Worm (Caenorhabditis elegans) whole organism, midembryonic: ENCODE data around the gene mom-1.

Experiments
- T22C8.4 ChIP-seq: fragments of 200-800 bp; sonication (Bioruptor generic); IDR thresholded peaks from 2 replicates; pipeline ENCODE4 v1.3.6; 2022; ENCODE audit warnings: missing genetic modification characterization, missing compliant biosample characterization
- cog-1 ChIP-seq: sonication (generic microtip); optimal IDR thresholded peaks from 2 replicates; lab custom pipeline; 2016; ENCODE audit warnings: missing genetic modification characterization, missing compliant biosample characterization
- flt-1 ChIP-seq: fragments of 200-800 bp; sonication (Bioruptor generic); IDR thresholded peaks from 2 replicates; pipeline ENCODE4 v1.3.6; 2022; ENCODE audit warnings: missing genetic modification characterization, missing compliant biosample characterization
- klf-2 ChIP-seq: fragments of 200-800 bp; sonication (Bioruptor generic); conservative IDR thresholded peaks from 2 replicates; pipeline ENCODE4 v1.3.6; 2022; ENCODE audit warnings: missing genetic modification reagents, missing genetic modification characterization, missing compliant biosample characterization
- med-1 ChIP-seq: sonication (generic microtip); optimal IDR thresholded peaks from 2 replicates; lab custom pipeline; 2017; ENCODE audit warnings: missing genetic modification characterization, mild to moderate bottlenecking, missing compliant biosample characterization, antibody characterized with exemption, missing genetic modification reagents; ENCODE audit not compliant: insufficient read depth
- ref-1 ChIP-seq: fragments of 200-800 bp; sonication (Bioruptor generic); conservative IDR thresholded peaks from 2 replicates; pipeline ENCODE4 v1.3.6; 2022; ENCODE audit warnings: missing genetic modification reagents, missing genetic modification characterization, missing compliant biosample characterization
- tab-1 ChIP-seq: fragments of 200-800 bp; sonication (Bioruptor generic); IDR thresholded peaks from 2 replicates; pipeline ENCODE4 v1.3.6; 2022; ENCODE audit warnings: missing genetic modification characterization, missing compliant biosample characterization
- ztf-23 ChIP-seq: fragments of 200-800 bp; sonication (Bioruptor generic); IDR thresholded peaks from 2 replicates; pipeline ENCODE4 v1.3.6; 2022; ENCODE audit warnings: missing genetic modification reagents, missing genetic modification characterization, missing compliant biosample characterization
- ztf-29 ChIP-seq: fragments of 200-800 bp; sonication (Bioruptor generic); IDR thresholded peaks from 2 replicates; pipeline ENCODE4 v1.3.6; 2022; ENCODE audit warnings: missing genetic modification reagents, missing genetic modification characterization, missing compliant biosample characterization

Gene mom-1

ce11 chrX:6321380-6321779, 28.5 kb downstream of the mom-1 start:
- TF ChIP-seq cog-1 (tag; lab: Kevin White, UChicago), result no peak
- TF ChIP-seq klf-2, result no peak
- TF ChIP-seq med-1 (GFP tag; lab: Kevin White, UChicago), result no peak
- TF ChIP-seq flt-1, result no peak
- TF ChIP-seq ref-1 (GFP tag; lab: Robert Waterston, UW), result no peak
- no peak for TF ChIP-seq ztf-29 (GFP tag; lab: Robert Waterston, UW)

ce11 chrX:6323129-6323528, 30.2 kb downstream of the mom-1 start, which contains the start of gene col-167:
Gene col-167 (plus strand): TSS chrX:6323488.
- TF ChIP-seq cog-1 (tag; lab: Kevin White, UChicago), result no peak

- no peak for TF ChIP-seq cog-1 (tag; lab: Kevin White, UChicago)
- no peak for TF ChIP-seq tab-1 (GFP tag; lab: Robert Waterston, UW)
- no peak for TF ChIP-seq ztf-29 (GFP tag; lab: Robert Waterston, UW)
- TF ChIP-seq ztf-23 (GFP tag; lab: Robert Waterston, UW), result no peak
- no peak for TF ChIP-seq ref-1 (GFP tag; lab: Robert Waterston, UW)
- no peak for TF ChIP-seq med-1 (GFP tag; lab: Kevin White, UChicago)
- no peak for TF ChIP-seq T22C8.4 (GFP tag; lab: Robert Waterston, UW)
- TF ChIP-seq klf-2, result no peak
- no peak for TF ChIP-seq flt-1
These were observed 33.2 kb downstream of the mom-1 start, which contains the start of gene col-168 for ce11 chrX:6326088-6326487. Gene col-168 (plus strand): TSS chrX:6326388.

- no peak for TF ChIP-seq flt-1
- TF ChIP-seq med-1 (GFP tag; lab: Kevin White, UChicago), result no peak
- TF ChIP-seq ztf-23 (GFP tag; lab: Robert Waterston, UW), result no peak
- TF ChIP-seq T22C8.4 (GFP tag; lab: Robert Waterston, UW), result no peak
- TF ChIP-seq tab-1 (GFP tag; lab: Robert Waterston, UW), result no peak
- no peak for TF ChIP-seq ref-1 (GFP tag; lab: Robert Waterston, UW)
- TF ChIP-seq cog-1 (tag; lab: Kevin White, UChicago), result no peak
- TF ChIP-seq klf-2, result no peak
- no peak for TF ChIP-seq ztf-29 (GFP tag; lab: Robert Waterston, UW)
These were observed 35.9 kb downstream of the mom-1 start, which contains the start of gene col-169 for ce11 chrX:6328860-6329259. Gene col-169 (plus strand): TSS chrX:6329160.

- TF ChIP-seq ref-1 (GFP tag; lab: Robert Waterston, UW) (no peak), klf-2 (no peak)
These were observed 38.5 kb downstream of the mom-1 start, which contains the start of gene col-170 for ce11 chrX:6331409-6331808. Gene col-170 (plus strand): TSS chrX:6331709.

- TF ChIP-seq tab-1 (GFP tag; lab: Robert Waterston, UW), result no peak
- TF ChIP-seq ztf-29 (GFP tag; lab: Robert Waterston, UW), result no peak
- no peak for TF ChIP-seq ref-1 (GFP tag; lab: Robert Waterston, UW)
- TF ChIP-seq flt-1, result no peak
- TF ChIP-seq med-1 (GFP tag; lab: Kevin White, UChicago), result no peak
- no peak for TF ChIP-seq klf-2
- TF ChIP-seq T22C8.4 (GFP tag; lab: Robert Waterston, UW), result no peak
- TF ChIP-seq ztf-23 (GFP tag; lab: Robert Waterston, UW), result no peak
- no peak for TF ChIP-seq cog-1 (tag; lab: Kevin White, UChicago)
These were observed 41.1 kb downstream of the mom-1 start, which contains the start of gene col-171 for ce11 chrX:6333998-6334397. Gene col-171 (plus strand): TSS chrX:6334298.

ce11 chrX:6334602-6335001, 41.7 kb downstream of the mom-1 start:
- TF ChIP-seq cog-1 (tag; lab: Kevin White, UChicago) (no peak), ztf-29 (GFP tag; lab: Robert Waterston, UW) (no peak), ztf-23 (GFP tag; lab: Robert Waterston, UW) (no peak), klf-2 (no peak), med-1 (GFP tag; lab: Kevin White, UChicago) (no peak), tab-1 (GFP tag; lab: Robert Waterston, UW) (no peak), T22C8.4 (GFP tag; lab: Robert Waterston, UW) (no peak), flt-1 (no peak), ref-1 (GFP tag; lab: Robert Waterston, UW) (no peak)

ce11 chrX:6337338-6337737, 44.4 kb downstream of the mom-1 start:
- TF ChIP-seq cog-1 (tag; lab: Kevin White, UChicago), result no peak
- no peak for TF ChIP-seq med-1 (GFP tag; lab: Kevin White, UChicago)
- TF ChIP-seq ztf-29 (GFP tag; lab: Robert Waterston, UW), result no peak
- no peak for TF ChIP-seq ztf-23 (GFP tag; lab: Robert Waterston, UW)
- no peak for TF ChIP-seq ref-1 (GFP tag; lab: Robert Waterston, UW)
- no peak for TF ChIP-seq T22C8.4 (GFP tag; lab: Robert Waterston, UW)
- no peak for TF ChIP-seq klf-2

ce11 chrX:6337951-6338350, 45.0 kb downstream of the mom-1 start, which contains the start of gene C03B1.13:
Gene C03B1.13 (minus strand): TSS chrX:6338051.
- no peak for TF ChIP-seq cog-1 (tag; lab: Kevin White, UChicago)
- no peak for TF ChIP-seq ztf-29 (GFP tag; lab: Robert Waterston, UW)
- TF ChIP-seq tab-1 (GFP tag; lab: Robert Waterston, UW), result no peak
- no peak for TF ChIP-seq med-1 (GFP tag; lab: Kevin White, UChicago)
- TF ChIP-seq ref-1 (GFP tag; lab: Robert Waterston, UW), result no peak
- no peak for TF ChIP-seq flt-1
- no peak for TF ChIP-seq T22C8.4 (GFP tag; lab: Robert Waterston, UW)
- TF ChIP-seq ztf-23 (GFP tag; lab: Robert Waterston, UW), result no peak
- no peak for TF ChIP-seq klf-2

ce11 chrX:6338446-6338845, 45.5 kb downstream of the mom-1 start:
- TF ChIP-seq flt-1 (no peak), med-1 (GFP tag; lab: Kevin White, UChicago) (no peak), ztf-23 (GFP tag; lab: Robert Waterston, UW) (no peak), ref-1 (GFP tag; lab: Robert Waterston, UW) (no peak), tab-1 (GFP tag; lab: Robert Waterston, UW) (no peak), ztf-29 (GFP tag; lab: Robert Waterston, UW) (no peak), klf-2 (no peak), cog-1 (tag; lab: Kevin White, UChicago) (no peak), T22C8.4 (GFP tag; lab: Robert Waterston, UW) (no peak)
